Worm (Caenorhabditis elegans): ENCODE data around the gene ZK813.3.

- no peak for TF ChIP-seq rnt-1 (tag; optimal IDR thresholded peaks at IDR 0.05)
- TF ChIP-seq eyg-1 (tag; optimal IDR thresholded peaks at IDR 0.05): no peak
- no peak for TF ChIP-seq unc-42 (tag; optimal IDR thresholded peaks at IDR 0.05)
- TF ChIP-seq ahr-1 (tag; optimal IDR thresholded peaks at IDR 0.05): no peak
These were observed 28.7 kb downstream of the ZK813.3 start for ce11 chrX:3470307-3470706.

Data from whole organism, late embryonic.